Fruit fly (Drosophila melanogaster): ENCODE data around the gene CG7342.

dm6 chr3R:19622005-19622404 lies 18.8 kb downstream of the CG7342 start:
- TF ChIP-seq CG5204 (GFP tag; optimal IDR thresholded peaks at IDR 0.05) (no peak), toe (GFP tag; optimal IDR thresholded peaks at IDR 0.05) (no peak), Mnt (GFP tag; optimal IDR thresholded peaks at IDR 0.05) (no peak), pad (GFP tag; optimal IDR thresholded peaks at IDR 0.05) (peak; percentile 0), tj (GFP tag; optimal IDR thresholded peaks at IDR 0.05) (no peak), CG7045 (GFP tag; optimal IDR thresholded peaks at IDR 0.05) (no peak), cnc (optimal IDR thresholded peaks at IDR 0.05) (no peak), kay (GFP tag; ENCODE audit: borderline replicate concordance) (no peak), Crg-1 (GFP tag; optimal IDR thresholded peaks at IDR 0.05) (no peak), CG1620 (GFP tag; optimal IDR thresholded peaks at IDR 0.05) (no peak)

Measured in whole organism, adult.